Worm (Caenorhabditis elegans) whole organism, L2 larva: ENCODE measurements around the gene dnj-10.

Experiments
- C34F6.9 ChIP-seq: fragments of 150-350 bp; optimal IDR thresholded peaks from 2 replicates; lab custom pipeline; 2014; ENCODE audit warnings: missing biosample characterization, missing genetic modification characterization
- F13H6.1 ChIP-seq: sonication (generic microtip); optimal IDR thresholded peaks from 2 replicates; lab custom pipeline; 2016; ENCODE audit warnings: missing genetic modification characterization, missing compliant biosample characterization
- R02D3.7 ChIP-seq: fragments of 150-350 bp; optimal IDR thresholded peaks from 2 replicates; lab custom pipeline; 2014; ENCODE audit warnings: missing biosample characterization, missing genetic modification characterization
- Y55F3AM.14 ChIP-seq: fragments of 200-800 bp; sonication (Bioruptor generic); optimal IDR thresholded peaks from 2 replicates; lab custom pipeline; 2018; ENCODE audit warnings: mild to moderate bottlenecking, missing genetic modification characterization, missing compliant biosample characterization
- ZK546.5 ChIP-seq: sonication (generic microtip); optimal IDR thresholded peaks from 2 replicates; lab custom pipeline; 2017; ENCODE audit warnings: missing biosample characterization, missing genetic modification characterization
- aly-2 ChIP-seq: fragments of 150-350 bp; optimal IDR thresholded peaks from 2 replicates; lab custom pipeline; 2014; ENCODE audit warnings: missing biosample characterization, missing genetic modification characterization
- ama-1 ChIP-seq: fragments of 150-350 bp; optimal IDR thresholded peaks from 2 replicates; lab custom pipeline; 2018; ENCODE audit warnings: inconsistent platforms
- blmp-1 ChIP-seq: sonication (generic microtip); optimal IDR thresholded peaks from 2 replicates; lab custom pipeline; 2017; ENCODE audit warnings: missing genetic modification characterization, mild to moderate bottlenecking, missing compliant biosample characterization, antibody characterized with exemption, moderate library complexity; ENCODE audit not compliant: insufficient read depth
- ceh-16 ChIP-seq: fragments of 150-350 bp; optimal IDR thresholded peaks from 2 replicates; lab custom pipeline; 2014; ENCODE audit warnings: missing biosample characterization, missing genetic modification characterization
- crh-2 ChIP-seq: sonication (generic microtip); optimal IDR thresholded peaks from 2 replicates; lab custom pipeline; 2017; ENCODE audit warnings: missing biosample characterization, missing genetic modification characterization
- egl-27 ChIP-seq: sonication (generic microtip); optimal IDR thresholded peaks from 3 replicates; lab custom pipeline; 2017; ENCODE audit warnings: missing biosample characterization, missing genetic modification reagents, missing genetic modification characterization
- fos-1 ChIP-seq: fragments of 150-350 bp; optimal IDR thresholded peaks from 2 replicates; lab custom pipeline; 2014; ENCODE audit warnings: missing biosample characterization, missing genetic modification characterization
- gmeb-1 ChIP-seq: fragments of 150-350 bp; optimal IDR thresholded peaks from 2 replicates; lab custom pipeline; 2014; ENCODE audit warnings: missing biosample characterization, missing genetic modification characterization
- lin-13 ChIP-seq: fragments of 150-350 bp; optimal IDR thresholded peaks from 2 replicates; lab custom pipeline; 2014; ENCODE audit warnings: missing biosample characterization, missing genetic modification reagents, missing genetic modification characterization
- lsy-2 ChIP-seq, 2 experiments: fragments of 150-350 bp in 1 of 2; sonication (generic microtip) in 1 of 2; optimal IDR thresholded peaks; 2 replicates each; lab custom pipeline; 2014 to 2017; ENCODE audit warnings: missing biosample characterization in 2 of 2, missing genetic modification characterization in 2 of 2
- mdl-1 ChIP-seq, 2 experiments: fragments of 150-350 bp in 1 of 2; sonication (generic microtip) in 1 of 2; optimal IDR thresholded peaks; 2 replicates each; lab custom pipeline; 2017; ENCODE audit warnings: missing biosample characterization in 2 of 2, missing genetic modification characterization in 2 of 2
- nhr-129 ChIP-seq: fragments of 150-350 bp; optimal IDR thresholded peaks from 2 replicates; lab custom pipeline; 2014; ENCODE audit warnings: missing biosample characterization, missing genetic modification characterization
- nhr-21 ChIP-seq: fragments of 150-350 bp; optimal IDR thresholded peaks from 2 replicates; lab custom pipeline; 2014; ENCODE audit warnings: missing biosample characterization, missing genetic modification characterization
- nhr-23 ChIP-seq: fragments of 150-350 bp; optimal IDR thresholded peaks from 2 replicates; lab custom pipeline; 2014; ENCODE audit warnings: missing biosample characterization, missing genetic modification reagents, missing genetic modification characterization
- nhr-25 ChIP-seq: fragments of 150-350 bp; sonication (generic microtip); optimal IDR thresholded peaks from 3 replicates; lab custom pipeline; 2014; ENCODE audit warnings: missing biosample characterization, missing genetic modification characterization
- nhr-77 ChIP-seq: fragments of 150-350 bp; optimal IDR thresholded peaks from 2 replicates; lab custom pipeline; 2014; ENCODE audit warnings: missing biosample characterization, missing genetic modification characterization
- peb-1 ChIP-seq: fragments of 150-350 bp; optimal IDR thresholded peaks from 2 replicates; lab custom pipeline; 2014; ENCODE audit warnings: missing biosample characterization, missing genetic modification characterization
- sem-4 ChIP-seq: fragments of 150-350 bp; optimal IDR thresholded peaks from 2 replicates; lab custom pipeline; 2014; ENCODE audit warnings: missing biosample characterization, missing genetic modification reagents, missing genetic modification characterization
- sma-3 ChIP-seq: sonication (generic microtip); optimal IDR thresholded peaks from 2 replicates; lab custom pipeline; 2016; ENCODE audit warnings: missing genetic modification reagents, missing genetic modification characterization, missing compliant biosample characterization
- sma-9 ChIP-seq, 2 experiments: fragments of 150-350 bp in 1 of 2; sonication (generic microtip) in 1 of 2; optimal IDR thresholded peaks; 2 replicates each; lab custom pipeline; 2014 to 2016; ENCODE audit warnings: missing genetic modification characterization in 2 of 2, mild to moderate bottlenecking in 1 of 2, missing biosample characterization in 1 of 2, missing compliant biosample characterization in 1 of 2, missing genetic modification reagents in 1 of 2, moderate library complexity in 1 of 2
- unc-39 ChIP-seq: fragments of 150-350 bp; optimal IDR thresholded peaks from 2 replicates; lab custom pipeline; 2014; ENCODE audit warnings: missing biosample characterization, missing genetic modification characterization
- unc-55 ChIP-seq: fragments of 150-350 bp; sonication (generic microtip); optimal IDR thresholded peaks from 3 replicates; lab custom pipeline; 2014; ENCODE audit warnings: missing biosample characterization, missing genetic modification reagents, missing genetic modification characterization
- unc-62 ChIP-seq: fragments of 150-350 bp; optimal IDR thresholded peaks from 2 replicates; lab custom pipeline; 2014; ENCODE audit warnings: missing biosample characterization, missing genetic modification reagents, missing genetic modification characterization
- zag-1 ChIP-seq: fragments of 150-350 bp; optimal IDR thresholded peaks from 2 replicates; lab custom pipeline; 2014; ENCODE audit warnings: missing biosample characterization, missing genetic modification characterization
- ztf-1 ChIP-seq: fragments of 200-800 bp; sonication (Bioruptor generic); conservative IDR thresholded peaks from 2 replicates; pipeline ENCODE4 v1.3.6; 2022; ENCODE audit warnings: missing genetic modification characterization, missing compliant biosample characterization
- ztf-4 ChIP-seq: fragments of 150-350 bp; optimal IDR thresholded peaks from 2 replicates; lab custom pipeline; 2014; ENCODE audit warnings: missing biosample characterization, missing genetic modification characterization

The dnj-10 gene

DNA sequence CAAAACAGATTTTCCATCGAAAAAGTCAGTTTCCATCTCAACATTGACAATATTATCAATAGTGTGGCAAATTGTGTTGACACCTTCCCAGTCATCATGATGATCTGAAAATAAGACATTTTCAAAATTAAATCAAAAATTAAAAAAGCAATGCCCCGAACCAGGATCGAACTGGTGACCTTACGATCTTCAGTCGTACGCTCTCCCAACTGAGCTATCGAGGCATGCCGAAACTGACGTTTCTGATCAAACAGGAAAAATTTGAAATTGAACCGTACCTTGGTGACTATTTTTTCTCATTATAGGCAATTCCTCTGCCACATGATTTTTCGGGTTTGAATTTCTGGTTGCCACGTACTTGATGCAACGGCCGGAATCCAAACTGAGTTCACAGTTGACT lies 22.5 kb downstream of the dnj-10 start:
- no peak for TF ChIP-seq ceh-16 (tag; lab: Kevin White, UChicago)
- no peak for TF ChIP-seq zag-1 (tag; lab: Kevin White, UChicago)
- no peak for TF ChIP-seq lin-13 (GFP tag; lab: Kevin White, UChicago)
- no peak for TF ChIP-seq ZK546.5 (tag; lab: Kevin White, UChicago)
- no peak for TF ChIP-seq ama-1 (lab: Kevin White, UChicago)
- no peak for TF ChIP-seq aly-2
- no peak for TF ChIP-seq lsy-2 (tag; optimal IDR thresholded peaks at IDR 0.05; lab: Kevin White, UChicago)
- no peak for TF ChIP-seq ztf-1 (GFP tag; lab: Robert Waterston, UW)
- no peak for TF ChIP-seq nhr-25 (tag; lab: Kevin White, UChicago)
- TF ChIP-seq nhr-77 (tag; lab: Kevin White, UChicago) = no peak
- no peak for TF ChIP-seq sma-9 (GFP tag; optimal IDR thresholded peaks at IDR 0.05; lab: Kevin White, UChicago)
- TF ChIP-seq sma-9 (tag; optimal IDR thresholded peaks at IDR 0.05; lab: Kevin White, UChicago) = no peak
- TF ChIP-seq crh-2 (tag; lab: Kevin White, UChicago) = no peak
- no peak for TF ChIP-seq peb-1 (tag; lab: Kevin White, UChicago)
- no peak for TF ChIP-seq nhr-21 (tag; lab: Kevin White, UChicago)
- no peak for TF ChIP-seq blmp-1 (tag; lab: Kevin White, UChicago)

DNA sequence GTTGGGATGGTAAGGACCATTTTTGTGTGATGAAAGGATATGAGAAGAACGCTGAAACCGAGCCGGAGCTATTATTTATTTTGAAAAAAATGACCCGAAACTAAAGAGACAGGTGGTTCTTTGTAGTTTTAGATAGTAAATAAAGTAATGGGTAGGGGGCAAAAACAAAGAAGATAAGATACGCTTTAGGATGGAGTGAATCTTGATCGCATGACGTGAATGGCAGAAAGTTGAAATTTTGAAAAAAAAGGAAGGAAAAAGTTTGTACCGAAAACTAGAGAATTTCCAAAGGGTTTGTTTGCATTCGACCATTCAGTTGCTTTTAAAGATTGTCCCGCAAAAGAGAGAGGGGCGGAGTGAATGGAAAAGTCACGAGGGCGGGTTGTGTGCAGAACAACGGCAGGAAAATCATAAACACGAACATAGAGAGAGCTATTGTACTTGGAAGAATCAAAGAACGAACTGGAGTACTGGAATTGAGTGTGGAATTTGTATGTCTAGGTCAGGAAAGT lies 23.0 kb downstream of the dnj-10 start, which contains the start of gene F22B7.9:
TSS of gene F22B7.9 (minus strand) at position 51 of the 512 bp plus-strand sequence.
- TF ChIP-seq ztf-4 = no peak
- TF ChIP-seq Y55F3AM.14 (GFP tag; lab: Kevin White, UChicago) = no peak
- TF ChIP-seq mdl-1 (tag; optimal IDR thresholded peaks at IDR 0.05; lab: Kevin White, UChicago) = no peak
- no peak for TF ChIP-seq nhr-77 (tag; lab: Kevin White, UChicago)
- no peak for TF ChIP-seq egl-27
- TF ChIP-seq nhr-129 (tag; lab: Kevin White, UChicago) = peak; percentile 73
- peak; percentile 56 for TF ChIP-seq sma-9 (GFP tag; optimal IDR thresholded peaks at IDR 0.05; lab: Kevin White, UChicago)
- no peak for TF ChIP-seq sma-9 (tag; optimal IDR thresholded peaks at IDR 0.05; lab: Kevin White, UChicago)
- TF ChIP-seq unc-55 (GFP tag; lab: Kevin White, UChicago) = no peak
- TF ChIP-seq nhr-23 (tag; lab: Kevin White, UChicago) = no peak
- TF ChIP-seq R02D3.7 (tag; lab: Kevin White, UChicago) = no peak
- TF ChIP-seq sma-3 (GFP tag; lab: Kevin White, UChicago) = peak; percentile 1
- TF ChIP-seq aly-2 = no peak
- no peak for TF ChIP-seq nhr-25 (tag; lab: Kevin White, UChicago)
- TF ChIP-seq ama-1 (lab: Kevin White, UChicago) = peak; percentile 86

DNA sequence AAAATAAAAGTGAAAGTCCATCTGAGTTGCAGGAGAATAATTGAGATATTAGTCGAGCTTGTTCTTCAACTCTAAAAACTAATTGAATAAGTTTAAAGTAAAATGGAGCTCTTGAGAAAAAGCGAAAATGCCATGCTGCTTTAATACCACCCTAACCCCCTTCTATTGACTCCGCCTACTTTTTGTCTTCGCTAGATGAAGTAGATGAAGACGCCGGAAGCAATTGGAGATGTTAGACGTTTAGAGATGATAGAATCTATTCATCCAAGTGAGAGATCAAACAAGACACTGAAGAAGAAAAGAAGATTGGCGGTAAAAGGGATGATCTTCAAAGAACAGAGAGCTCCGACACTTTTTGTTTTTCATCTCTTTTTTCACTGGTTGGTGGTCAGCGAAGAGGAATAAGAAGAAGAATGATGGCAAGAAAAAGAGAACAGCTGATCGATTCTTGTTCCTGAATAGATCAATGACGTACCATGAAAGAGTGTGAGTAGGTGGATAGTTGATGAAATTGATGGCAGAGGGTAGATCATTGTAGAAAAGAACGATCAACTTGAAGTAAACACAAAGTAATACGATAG lies 23.5 kb downstream of the dnj-10 start:
- no peak for TF ChIP-seq unc-62 (GFP tag; lab: Kevin White, UChicago)
- peak; percentile 56 for TF ChIP-seq sma-9 (GFP tag; optimal IDR thresholded peaks at IDR 0.05; lab: Kevin White, UChicago)
- no peak for TF ChIP-seq sma-9 (tag; optimal IDR thresholded peaks at IDR 0.05; lab: Kevin White, UChicago)
- TF ChIP-seq blmp-1 (tag; lab: Kevin White, UChicago) = peak; percentile 31
- TF ChIP-seq ztf-1 (GFP tag; lab: Robert Waterston, UW) = no peak
- peak; percentile 3 for TF ChIP-seq unc-55 (GFP tag; lab: Kevin White, UChicago)
- peak; percentile 17 for TF ChIP-seq sem-4 (tag; lab: Kevin White, UChicago)
- peak; percentile 33 for TF ChIP-seq nhr-129 (tag; lab: Kevin White, UChicago)
- TF ChIP-seq fos-1 (tag; lab: Kevin White, UChicago) = no peak
- TF ChIP-seq crh-2 (tag; lab: Kevin White, UChicago) = peak; percentile 65
- TF ChIP-seq lsy-2 (tag; optimal IDR thresholded peaks at IDR 0.05; lab: Kevin White, UChicago) = peak in 1 of 2 experiments; percentile 40
- TF ChIP-seq F13H6.1 = peak; percentile 73
- TF ChIP-seq unc-39 (tag; lab: Kevin White, UChicago) = no peak
- no peak for TF ChIP-seq sma-3 (GFP tag; lab: Kevin White, UChicago)
- TF ChIP-seq ztf-4 = peak; percentile 36
- peak; percentile 25 for TF ChIP-seq C34F6.9 (tag; lab: Kevin White, UChicago)
- no peak for TF ChIP-seq gmeb-1 (tag; lab: Kevin White, UChicago)
- peak; percentile 12 for TF ChIP-seq lin-13 (GFP tag; lab: Kevin White, UChicago)
- no peak for TF ChIP-seq aly-2
- TF ChIP-seq, all 48 proteins: peak for 11

DNA sequence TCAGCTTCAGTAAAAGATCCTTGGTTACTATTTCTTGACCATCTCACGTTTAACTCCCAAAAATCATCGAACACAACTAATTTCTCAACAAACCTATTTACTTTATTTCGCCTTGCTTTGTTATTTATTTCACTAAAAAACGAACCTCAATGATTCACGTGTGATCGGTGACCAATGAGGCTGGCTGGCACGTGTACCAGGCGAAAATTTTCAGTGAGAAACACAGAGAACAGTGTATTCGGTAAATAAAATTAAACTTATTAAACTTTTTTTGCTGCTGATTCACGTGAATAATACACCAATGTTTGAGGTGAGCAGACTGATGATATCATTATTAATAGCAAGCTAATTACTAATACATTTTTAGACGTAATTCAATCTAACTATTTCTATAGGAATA lies 24.4 kb downstream of the dnj-10 start:
- TF ChIP-seq sma-3 (GFP tag; lab: Kevin White, UChicago) (peak; percentile 50), F13H6.1 (peak; percentile 1), nhr-129 (tag; lab: Kevin White, UChicago) (no peak), nhr-25 (tag; lab: Kevin White, UChicago) (peak; percentile 55), sma-9 (GFP tag; optimal IDR thresholded peaks at IDR 0.05; lab: Kevin White, UChicago) (peak; percentile 11), sma-9 (tag; optimal IDR thresholded peaks at IDR 0.05; lab: Kevin White, UChicago) (no peak)
